Worm (Caenorhabditis elegans) whole organism, early embryonic: ENCODE data around the gene dos-1.

Experiments used
- B0310.2 ChIP-seq: sonication (generic microtip); optimal IDR thresholded peaks from 2 replicates; lab custom pipeline; 2016; ENCODE audit warnings: mild to moderate bottlenecking, missing genetic modification characterization, missing compliant biosample characterization
- F13C5.2 ChIP-seq: sonication (generic microtip); optimal IDR thresholded peaks from 2 replicates; lab custom pipeline; 2017; ENCODE audit warnings: mild to moderate bottlenecking, missing genetic modification characterization, inconsistent platforms, missing compliant biosample characterization
- aly-1 ChIP-seq: sonication (generic microtip); optimal IDR thresholded peaks from 2 replicates; lab custom pipeline; 2016; ENCODE audit warnings: missing genetic modification characterization, missing compliant biosample characterization
- ama-1 ChIP-seq: fragments of 150-350 bp; optimal IDR thresholded peaks from 2 replicates; lab custom pipeline; 2014
- ceh-13 ChIP-seq: fragments of 200-800 bp; sonication (Bioruptor generic); optimal IDR thresholded peaks from 2 replicates; lab custom pipeline; 2018; ENCODE audit warnings: mild to moderate bottlenecking, missing genetic modification characterization, missing compliant biosample characterization
- ceh-36 ChIP-seq: sonication (generic microtip); optimal IDR thresholded peaks from 2 replicates; lab custom pipeline; 2016; ENCODE audit warnings: missing genetic modification characterization, inconsistent platforms, missing compliant biosample characterization
- ets-7 ChIP-seq: sonication (generic microtip); optimal IDR thresholded peaks from 2 replicates; lab custom pipeline; 2016; ENCODE audit warnings: missing genotype, missing genetic modification characterization, missing compliant biosample characterization
- flt-1 ChIP-seq: fragments of 200-800 bp; sonication (Bioruptor generic); IDR thresholded peaks from 2 replicates; pipeline ENCODE4 v1.3.6; 2022; ENCODE audit warnings: missing genetic modification characterization, missing compliant biosample characterization
- hmbx-1 ChIP-seq: sonication (generic microtip); optimal IDR thresholded peaks from 2 replicates; lab custom pipeline; 2016; ENCODE audit warnings: mild to moderate bottlenecking, missing genetic modification characterization, missing compliant biosample characterization
- hmg-4 ChIP-seq: fragments of 200-800 bp; sonication (Bioruptor generic); optimal IDR thresholded peaks from 2 replicates; lab custom pipeline; 2018; ENCODE audit warnings: mild to moderate bottlenecking, missing genetic modification characterization, missing compliant biosample characterization
- hnd-1 ChIP-seq: sonication (generic microtip); optimal IDR thresholded peaks from 2 replicates; lab custom pipeline; 2016; ENCODE audit warnings: missing genetic modification characterization, missing compliant biosample characterization
- pes-1 ChIP-seq: fragments of 200-800 bp; sonication (Bioruptor generic); IDR thresholded peaks from 2 replicates; pipeline ENCODE4 v1.3.6; 2022; ENCODE audit warnings: missing genetic modification reagents, missing genetic modification characterization, missing compliant biosample characterization
- scrt-1 ChIP-seq: fragments of 200-800 bp; sonication (Bioruptor generic); IDR thresholded peaks from 2 replicates; pipeline ENCODE4 v1.3.6; 2022; ENCODE audit warnings: missing genetic modification characterization, missing compliant biosample characterization
- sea-1 ChIP-seq: fragments of 200-800 bp; sonication (Bioruptor generic); conservative IDR thresholded peaks from 2 replicates; pipeline ENCODE4 v1.3.6; 2022; ENCODE audit warnings: missing genetic modification characterization, missing compliant biosample characterization
- tbx-11 ChIP-seq: fragments of 200-800 bp; sonication (Bioruptor generic); IDR thresholded peaks from 2 replicates; pipeline ENCODE4 v1.3.6; 2022; ENCODE audit warnings: missing genetic modification characterization, missing compliant biosample characterization
- tbx-37 ChIP-seq: fragments of 200-800 bp; sonication (Bioruptor generic); conservative IDR thresholded peaks from 2 replicates; pipeline ENCODE4 v1.3.6; 2022; ENCODE audit warnings: missing genetic modification reagents, missing genetic modification characterization, missing compliant biosample characterization
- tra-4 ChIP-seq: sonication (generic microtip); optimal IDR thresholded peaks from 2 replicates; lab custom pipeline; 2017; ENCODE audit warnings: missing genetic modification characterization, missing compliant biosample characterization

Gene dos-1

DNA sequence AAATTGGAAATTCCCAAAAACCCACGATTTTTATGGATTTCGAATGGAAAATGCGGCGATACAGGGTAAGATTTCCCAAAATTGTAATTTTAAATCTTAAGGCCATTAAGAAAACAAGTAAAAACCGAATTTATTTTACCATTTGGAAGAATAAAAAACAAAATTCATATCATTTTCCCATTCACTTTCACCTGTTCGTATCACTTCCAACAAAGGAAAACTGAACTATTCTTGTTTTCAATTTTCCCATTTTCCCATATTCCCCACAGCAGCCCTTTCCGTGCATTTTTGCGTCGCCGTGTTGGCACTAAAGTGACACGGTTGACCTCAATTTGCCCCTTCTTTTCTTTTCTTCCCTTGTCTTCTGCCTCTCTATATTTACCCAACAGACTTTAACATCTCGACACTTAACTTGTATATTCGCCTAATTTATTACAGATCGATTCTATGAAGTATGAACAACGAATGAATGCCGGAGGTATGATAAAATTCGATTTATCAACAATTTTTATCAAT lies 22.1 kb downstream of the dos-1 start, which contains the start of gene sec-16A.1:
Gene sec-16A.1 (plus strand): TSS at position 51 of the 516 bp plus-strand sequence.
- TF ChIP-seq pes-1 = no peak
- TF ChIP-seq B0310.2 = no peak
- TF ChIP-seq F13C5.2 = no peak
- no peak for TF ChIP-seq sea-1 (GFP tag; lab: Robert Waterston, UW)
- no peak for TF ChIP-seq scrt-1 (GFP tag; lab: Robert Waterston, UW)
- TF ChIP-seq hmg-4 (GFP tag; lab: Kevin White, UChicago) = no peak
- no peak for TF ChIP-seq tra-4 (tag; lab: Kevin White, UChicago)
- TF ChIP-seq tbx-37 = no peak
- no peak for TF ChIP-seq hmbx-1 (tag; lab: Kevin White, UChicago)
- no peak for TF ChIP-seq tbx-11 (GFP tag; lab: Robert Waterston, UW)
- TF ChIP-seq ceh-13 (GFP tag; lab: Kevin White, UChicago) = no peak
- TF ChIP-seq aly-1 (tag; lab: Kevin White, UChicago) = no peak
- no peak for TF ChIP-seq hnd-1 (tag; lab: Kevin White, UChicago)
- TF ChIP-seq flt-1 (GFP tag; lab: Robert Waterston, UW) = no peak
- TF ChIP-seq ets-7 (tag; lab: Kevin White, UChicago) = no peak
- TF ChIP-seq ceh-36 (tag; lab: Kevin White, UChicago) = no peak
- no peak for TF ChIP-seq ama-1

DNA sequence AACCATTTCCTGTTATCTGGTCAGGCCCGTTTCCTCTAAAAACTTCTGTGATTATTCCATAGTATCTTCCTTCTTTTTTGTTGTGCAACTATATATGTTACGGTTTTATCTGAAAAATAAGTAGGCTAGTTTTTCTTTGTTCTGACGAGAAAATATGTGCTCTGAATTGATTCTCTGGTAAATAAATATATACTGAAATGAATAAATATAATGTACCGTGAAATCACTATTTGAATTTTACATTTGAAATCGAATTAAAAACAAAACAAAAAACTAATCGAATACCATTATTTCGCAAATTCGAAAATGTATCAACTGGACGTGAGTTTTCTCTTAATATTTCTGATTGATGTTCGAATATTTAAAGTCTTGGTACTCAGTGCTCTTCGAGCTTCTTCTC lies 26.8 kb downstream of the dos-1 start, which contains the start of gene ZK512.10:
Gene ZK512.10 (plus strand): TSS at position 301 of the 400 bp plus-strand sequence.
- no peak for TF ChIP-seq F13C5.2
- TF ChIP-seq tra-4 (tag; lab: Kevin White, UChicago) = no peak
- no peak for TF ChIP-seq B0310.2
- TF ChIP-seq sea-1 (GFP tag; lab: Robert Waterston, UW) = no peak
- TF ChIP-seq ceh-36 (tag; lab: Kevin White, UChicago) = no peak
- no peak for TF ChIP-seq ets-7 (tag; lab: Kevin White, UChicago)
- TF ChIP-seq hnd-1 (tag; lab: Kevin White, UChicago) = no peak
- TF ChIP-seq aly-1 (tag; lab: Kevin White, UChicago) = no peak
- no peak for TF ChIP-seq scrt-1 (GFP tag; lab: Robert Waterston, UW)
- no peak for TF ChIP-seq ama-1
- no peak for TF ChIP-seq tbx-37
- TF ChIP-seq ceh-13 (GFP tag; lab: Kevin White, UChicago) = no peak
- no peak for TF ChIP-seq hmg-4 (GFP tag; lab: Kevin White, UChicago)
- no peak for TF ChIP-seq tbx-11 (GFP tag; lab: Robert Waterston, UW)

DNA sequence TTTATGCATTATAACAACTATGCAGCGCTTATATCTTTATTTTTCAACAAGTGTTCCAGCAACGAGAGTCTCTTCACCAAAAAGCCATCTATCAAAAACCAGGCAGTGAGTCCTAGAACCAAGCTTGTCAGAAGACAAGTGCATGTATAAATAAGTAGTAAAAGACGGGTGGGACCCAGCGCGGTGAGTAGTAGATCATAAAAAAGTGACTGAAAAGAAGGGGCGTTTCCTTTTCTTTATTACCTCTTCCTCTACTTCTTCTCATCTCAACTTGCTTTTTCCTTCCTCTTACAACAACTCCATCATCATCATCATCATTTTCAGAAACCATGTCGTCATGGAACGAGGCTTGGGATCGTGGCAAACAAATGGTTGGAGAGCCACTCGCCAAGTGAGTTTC lies 32.8 kb downstream of the dos-1 start, which contains the start of gene eat-4:
Gene eat-4 (plus strand): TSS at position 301 of the 400 bp plus-strand sequence.
- TF ChIP-seq aly-1 (tag; lab: Kevin White, UChicago) (no peak), tbx-11 (GFP tag; lab: Robert Waterston, UW) (no peak), ceh-36 (tag; lab: Kevin White, UChicago) (no peak), ama-1 (no peak), flt-1 (GFP tag; lab: Robert Waterston, UW) (no peak), ceh-13 (GFP tag; lab: Kevin White, UChicago) (no peak), tra-4 (tag; lab: Kevin White, UChicago) (no peak), hmg-4 (GFP tag; lab: Kevin White, UChicago) (no peak), ets-7 (tag; lab: Kevin White, UChicago) (no peak)

DNA sequence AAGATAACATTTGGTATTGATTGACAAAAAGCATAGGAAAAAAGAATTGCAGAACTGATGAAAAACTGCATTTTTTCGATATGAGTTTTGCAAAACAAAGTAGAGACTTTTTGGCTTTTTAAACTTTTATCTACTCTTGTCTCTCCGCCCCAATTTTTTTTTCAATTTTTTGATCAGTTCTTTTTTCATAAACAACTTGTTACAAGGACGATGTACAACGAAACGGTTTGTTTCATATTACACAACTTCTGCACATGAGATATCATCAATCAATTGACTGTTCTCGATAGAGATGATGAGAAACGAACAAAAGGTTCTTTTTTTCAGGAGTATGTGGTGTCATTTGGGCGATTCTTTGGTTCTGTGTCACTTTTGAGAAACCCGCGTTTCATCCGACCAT lies 34.9 kb downstream of the dos-1 start, which contains the start of gene ZK512.7:
Gene ZK512.7 (minus strand): TSS at position 101 of the 400 bp plus-strand sequence.
- TF ChIP-seq scrt-1 (GFP tag; lab: Robert Waterston, UW) (no peak), aly-1 (tag; lab: Kevin White, UChicago) (no peak), ets-7 (tag; lab: Kevin White, UChicago) (no peak), ceh-13 (GFP tag; lab: Kevin White, UChicago) (no peak), hmg-4 (GFP tag; lab: Kevin White, UChicago) (no peak), tbx-37 (no peak), pes-1 (no peak), F13C5.2 (no peak), hmbx-1 (tag; lab: Kevin White, UChicago) (no peak), flt-1 (GFP tag; lab: Robert Waterston, UW) (no peak), tra-4 (tag; lab: Kevin White, UChicago) (no peak), ama-1 (no peak), sea-1 (GFP tag; lab: Robert Waterston, UW) (no peak), ceh-36 (tag; lab: Kevin White, UChicago) (no peak), tbx-11 (GFP tag; lab: Robert Waterston, UW) (no peak), B0310.2 (no peak), hnd-1 (tag; lab: Kevin White, UChicago) (no peak)

- TF ChIP-seq hmg-4 (GFP tag; lab: Kevin White, UChicago) (no peak), ceh-36 (tag; lab: Kevin White, UChicago) (no peak), tbx-11 (GFP tag; lab: Robert Waterston, UW) (no peak), flt-1 (GFP tag; lab: Robert Waterston, UW) (no peak), hmbx-1 (tag; lab: Kevin White, UChicago) (no peak), ama-1 (no peak), tra-4 (tag; lab: Kevin White, UChicago) (no peak), sea-1 (GFP tag; lab: Robert Waterston, UW) (no peak)
Measured at ce11 chrIII:9143911-9144310, 40.2 kb downstream of the dos-1 start, which contains the start of gene ZK512.11. ZK512.11 (plus strand) TSS chrIII:9144211.

ce11 chrIII:9144744-9145390 lies 41.1 kb downstream of the dos-1 start, which contains the start of the genes ZK512.2 and ZK512.4:
ZK512.2 (minus strand) TSS chrIII:9144794.
ZK512.4 (plus strand) TSS chrIII:9145340.
- TF ChIP-seq hnd-1 (tag; lab: Kevin White, UChicago) = no peak
- no peak for TF ChIP-seq tbx-11 (GFP tag; lab: Robert Waterston, UW)
- no peak for TF ChIP-seq ceh-13 (GFP tag; lab: Kevin White, UChicago)
- TF ChIP-seq F13C5.2 = no peak
- no peak for TF ChIP-seq ceh-36 (tag; lab: Kevin White, UChicago)
- no peak for TF ChIP-seq flt-1 (GFP tag; lab: Robert Waterston, UW)
- no peak for TF ChIP-seq ets-7 (tag; lab: Kevin White, UChicago)
- no peak for TF ChIP-seq B0310.2
- no peak for TF ChIP-seq pes-1
- TF ChIP-seq aly-1 (tag; lab: Kevin White, UChicago) = no peak
- no peak for TF ChIP-seq ama-1
- TF ChIP-seq hmg-4 (GFP tag; lab: Kevin White, UChicago) = no peak
